Fruit fly (Drosophila melanogaster) whole organism, wandering third instar larva: Measurements from ENCODE around the gene shd.

Experiments
- Abd-B ChIP-seq: fragments of >200 bp; optimal IDR thresholded peaks from 2 replicates; lab custom pipeline; 2017; ENCODE audit warnings: missing biosample characterization, missing genetic modification characterization
- CG9705 ChIP-seq: fragments of 200-800 bp; sonication (Bioruptor generic); optimal IDR thresholded peaks from 2 replicates; lab custom pipeline; 2018; ENCODE audit warnings: missing biosample characterization, mild to moderate bottlenecking, missing genetic modification characterization
- CrebA ChIP-seq: fragments of 200-800 bp; sonication (Bioruptor generic); optimal IDR thresholded peaks from 2 replicates; lab custom pipeline; 2016; ENCODE audit warnings: missing biosample characterization, mild to moderate bottlenecking, missing genetic modification characterization, borderline replicate concordance
- Dfd ChIP-seq: fragments of >200 bp; optimal IDR thresholded peaks from 2 replicates; lab custom pipeline; 2017; ENCODE audit warnings: missing biosample characterization, missing genetic modification characterization
- Dif ChIP-seq: fragments of 200-275, 200-300 bp; sonication (Bioruptor generic); optimal IDR thresholded peaks from 2 replicates; lab custom pipeline; 2018; ENCODE audit warnings: missing biosample characterization, missing genetic modification characterization; ENCODE audit not compliant: partially characterized antibody
- GATAd ChIP-seq: sonication (Bioruptor generic); optimal IDR thresholded peaks from 2 replicates; lab custom pipeline; 2016; ENCODE audit warnings: missing biosample characterization, missing genetic modification characterization
- HLH106 ChIP-seq: fragments of 200-800 bp; optimal IDR thresholded peaks from 3 replicates; lab custom pipeline; 2019; ENCODE audit warnings: missing biosample characterization, mild to moderate bottlenecking, missing genetic modification characterization, moderate library complexity
- Hnf4 ChIP-seq: fragments of 200-800 bp; sonication (Bioruptor generic); optimal IDR thresholded peaks from 2 replicates; lab custom pipeline; 2016; ENCODE audit warnings: missing biosample characterization, mild to moderate bottlenecking, missing genetic modification characterization
- Jra ChIP-seq: sonication (Bioruptor generic); optimal IDR thresholded peaks from 2 replicates; lab custom pipeline; 2016; ENCODE audit warnings: missing biosample characterization, missing genetic modification characterization
- Mio ChIP-seq: sonication (Bioruptor generic); optimal IDR thresholded peaks from 2 replicates; lab custom pipeline; 2016; ENCODE audit warnings: missing biosample characterization, missing genetic modification characterization
- N ChIP-seq: fragments of >200 bp; optimal IDR thresholded peaks from 2 replicates; lab custom pipeline; 2018; ENCODE audit warnings: missing biosample characterization, missing external identifiers, missing genetic modification characterization
- OdsH ChIP-seq: fragments of 200-800 bp; sonication (Bioruptor generic); optimal IDR thresholded peaks from 2 replicates; lab custom pipeline; 2016; ENCODE audit warnings: missing biosample characterization, mild to moderate bottlenecking, missing genetic modification characterization
- Rel ChIP-seq, 2 experiments: fragments of 200-800 bp; sonication (Bioruptor generic) in 1 of 2; optimal IDR thresholded peaks; 2 replicates in 1 of 2; 3 replicates in 1 of 2; lab custom pipeline; 2016 to 2019; ENCODE audit warnings: mild to moderate bottlenecking in 2 of 2, missing biosample characterization in 2 of 2, missing genetic modification characterization in 2 of 2, moderate library complexity in 1 of 2
- Sp1 ChIP-seq: fragments of 200-800 bp; sonication (Bioruptor generic); optimal IDR thresholded peaks from 3 replicates; lab custom pipeline; 2019; ENCODE audit warnings: missing biosample characterization, mild to moderate bottlenecking, missing genetic modification characterization, moderate library complexity
- Vsx2 ChIP-seq: fragments of 200-300, 225-300 bp; sonication (Bioruptor generic); optimal IDR thresholded peaks from 2 replicates; lab custom pipeline; 2018; ENCODE audit warnings: missing biosample characterization, missing genetic modification characterization; ENCODE audit not compliant: partially characterized antibody
- br ChIP-seq: fragments of 200-800 bp; sonication (Bioruptor generic); optimal IDR thresholded peaks from 2 replicates; lab custom pipeline; 2016; ENCODE audit warnings: missing biosample characterization, missing genetic modification characterization
- brk ChIP-seq: fragments of 200-800 bp; sonication (Bioruptor generic); optimal IDR thresholded peaks from 2 replicates; lab custom pipeline; 2016; ENCODE audit warnings: missing biosample characterization, mild to moderate bottlenecking, missing genetic modification characterization
- dl ChIP-seq, 2 experiments: fragments of 175-275, 200-275 bp in 1 of 2; fragments of 200-275 bp in 1 of 2; sonication (Bioruptor generic); optimal IDR thresholded peaks; lab custom pipeline; 2018; ENCODE audit warnings: mild to moderate bottlenecking in 2 of 2, missing biosample characterization in 2 of 2, missing genetic modification characterization in 2 of 2, moderate library complexity in 2 of 2; ENCODE audit not compliant: partially characterized antibody in 2 of 2, insufficient read depth in 1 of 2
- dmrt93B ChIP-seq: fragments of 200-800 bp; sonication (Bioruptor generic); optimal IDR thresholded peaks from 2 replicates; lab custom pipeline; 2018; ENCODE audit warnings: missing biosample characterization, mild to moderate bottlenecking, missing genetic modification characterization
- dsf ChIP-seq: sonication (Bioruptor generic); optimal IDR thresholded peaks from 2 replicates; lab custom pipeline; 2016; ENCODE audit warnings: missing biosample characterization, missing genetic modification characterization, borderline replicate concordance
- ey ChIP-seq: fragments of 200-800 bp; sonication (Bioruptor generic); optimal IDR thresholded peaks from 2 replicates; lab custom pipeline; 2016; ENCODE audit warnings: missing biosample characterization, missing genetic modification characterization
- foxo ChIP-seq, 2 experiments: fragments of 200-800 bp; sonication (Bioruptor generic); optimal IDR thresholded peaks; 2 replicates in 1 of 2; 3 replicates in 1 of 2; lab custom pipeline; 2016 to 2017; ENCODE audit warnings: missing biosample characterization in 2 of 2, missing genetic modification characterization in 2 of 2
- fru ChIP-seq: fragments of 200-800 bp; sonication (Bioruptor generic); optimal IDR thresholded peaks from 3 replicates; lab custom pipeline; 2016; ENCODE audit warnings: missing biosample characterization, mild to moderate bottlenecking, missing genetic modification characterization
- h ChIP-seq: fragments of 200-800 bp; sonication (Bioruptor generic); optimal IDR thresholded peaks from 3 replicates; lab custom pipeline; 2016; ENCODE audit warnings: missing biosample characterization, mild to moderate bottlenecking, missing genetic modification characterization
- jim ChIP-seq: fragments of 175-275, 200-325 bp; sonication (Bioruptor generic); optimal IDR thresholded peaks from 2 replicates; lab custom pipeline; 2016; ENCODE audit warnings: missing biosample characterization, mild to moderate bottlenecking, missing genetic modification characterization
- psq ChIP-seq: fragments of 200-800 bp; sonication (Bioruptor generic); optimal IDR thresholded peaks from 3 replicates; lab custom pipeline; 2017; ENCODE audit warnings: missing biosample characterization, mild to moderate bottlenecking, missing genetic modification characterization, moderate library complexity
- rgr ChIP-seq: fragments of 200-800 bp; sonication (Bioruptor generic); optimal IDR thresholded peaks from 3 replicates; lab custom pipeline; 2016; ENCODE audit warnings: missing biosample characterization, mild to moderate bottlenecking, missing genetic modification characterization
- sage ChIP-seq: fragments of 200-800 bp; sonication (Bioruptor generic); optimal IDR thresholded peaks from 2 replicates; lab custom pipeline; 2016; ENCODE audit warnings: missing biosample characterization, mild to moderate bottlenecking, missing genetic modification characterization
- sv ChIP-seq: fragments of 200-800 bp; sonication (Bioruptor generic); optimal IDR thresholded peaks from 3 replicates; lab custom pipeline; 2016; ENCODE audit warnings: missing biosample characterization, missing genetic modification characterization
- tai ChIP-seq: sonication (Bioruptor generic); optimal IDR thresholded peaks from 2 replicates; lab custom pipeline; 2016; ENCODE audit warnings: missing biosample characterization, missing genetic modification characterization
- usp ChIP-seq: fragments of >200 bp; optimal IDR thresholded peaks from 2 replicates; lab custom pipeline; 2017; ENCODE audit warnings: missing biosample characterization, missing genetic modification characterization
- woc ChIP-seq: sonication (Bioruptor generic); optimal IDR thresholded peaks from 2 replicates; lab custom pipeline; 2016; ENCODE audit warnings: missing biosample characterization, mild to moderate bottlenecking, missing genetic modification characterization

The shd gene

dm6 chr3L:14647210-14647869 lies 33.1 kb downstream of the shd start (continued):
- TF ChIP-seq OdsH (GFP tag; lab: Kevin White, UChicago), result peak; percentile 75

dm6 chr3L:14648922-14649321 lies 34.7 kb downstream of the shd start:
- TF ChIP-seq foxo (GFP tag; optimal IDR thresholded peaks at IDR 0.05; lab: Kevin White, UChicago) (peak in 1 of 2 experiments; percentile 8), OdsH (GFP tag; lab: Kevin White, UChicago) (no peak), sv (no peak), Vsx2 (GFP tag; lab: Kevin White, UChicago) (peak; percentile 29)

dm6 chr3L:14650348-14650747 lies 36.1 kb downstream of the shd start:
- TF ChIP-seq GATAd (GFP tag; lab: Kevin White, UChicago), result no peak
- TF ChIP-seq Rel (GFP tag; optimal IDR thresholded peaks at IDR 0.05; lab: Kevin White, UChicago), result no peak
- TF ChIP-seq Rel (tag; optimal IDR thresholded peaks at IDR 0.05; lab: Kevin White, UChicago), result peak; percentile 33
- TF ChIP-seq ey (GFP tag; lab: Kevin White, UChicago), result no peak

dm6 chr3L:14652554-14652953 lies 38.3 kb downstream of the shd start:
- TF ChIP-seq N (GFP tag; lab: Kevin White, UChicago) (no peak), HLH106 (peak; percentile 75), rgr (GFP tag; lab: Kevin White, UChicago) (peak; percentile 85), br (GFP tag; lab: Kevin White, UChicago) (peak; percentile 86), foxo (GFP tag; optimal IDR thresholded peaks at IDR 0.05; lab: Kevin White, UChicago) (peak; percentile 8 to 83), Dfd (no peak), Sp1 (peak; percentile 79), Abd-B (no peak), dmrt93B (GFP tag; lab: Kevin White, UChicago) (peak; percentile 40), OdsH (GFP tag; lab: Kevin White, UChicago) (peak; percentile 85), h (GFP tag; lab: Kevin White, UChicago) (peak; percentile 89), usp (GFP tag; lab: Kevin White, UChicago) (no peak), dsf (no peak), fru (GFP tag; lab: Kevin White, UChicago) (peak; percentile 89), CrebA (GFP tag; lab: Kevin White, UChicago) (peak; percentile 12), sage (GFP tag; lab: Kevin White, UChicago) (peak; percentile 50), sv (peak; percentile 75), jim (GFP tag; lab: Kevin White, UChicago) (no peak), ey (GFP tag; lab: Kevin White, UChicago) (peak; percentile 86), woc (peak; percentile 60), tai (GFP tag; lab: Kevin White, UChicago) (peak; percentile 58), brk (peak; percentile 73), Mio (GFP tag; lab: Kevin White, UChicago) (no peak), Jra (GFP tag; lab: Kevin White, UChicago) (peak; percentile 50), psq (peak; percentile 74), Hnf4 (GFP tag; lab: Kevin White, UChicago) (peak; percentile 82), dl (GFP tag; optimal IDR thresholded peaks at IDR 0.05; lab: Kevin White, UChicago; ENCODE audit: insufficient read depth in 1 of 2, partially characterized antibody in 2 of 2) (no peak), CG9705 (peak; percentile 36)

- no peak for TF ChIP-seq foxo (GFP tag; optimal IDR thresholded peaks at IDR 0.05; lab: Kevin White, UChicago)
- TF ChIP-seq GATAd (GFP tag; lab: Kevin White, UChicago), result no peak
- no peak for TF ChIP-seq rgr (GFP tag; lab: Kevin White, UChicago)
- no peak for TF ChIP-seq br (GFP tag; lab: Kevin White, UChicago)
- TF ChIP-seq N (GFP tag; lab: Kevin White, UChicago), result no peak
- no peak for TF ChIP-seq CG9705
- TF ChIP-seq Dif (GFP tag; lab: Kevin White, UChicago), result no peak
- no peak for TF ChIP-seq usp (GFP tag; lab: Kevin White, UChicago)
- no peak for TF ChIP-seq jim (GFP tag; lab: Kevin White, UChicago)
- no peak for TF ChIP-seq Hnf4 (GFP tag; lab: Kevin White, UChicago)
Observed at dm6 chr3L:14654737-14655136, 40.5 kb downstream of the shd start.
